Worm (Caenorhabditis elegans): ENCODE results near the gene F49E12.10.
A peak's percentile ranks its signal among the peaks of the same experiment; 100 is the strongest.

F49E12.10 gene

DNA sequence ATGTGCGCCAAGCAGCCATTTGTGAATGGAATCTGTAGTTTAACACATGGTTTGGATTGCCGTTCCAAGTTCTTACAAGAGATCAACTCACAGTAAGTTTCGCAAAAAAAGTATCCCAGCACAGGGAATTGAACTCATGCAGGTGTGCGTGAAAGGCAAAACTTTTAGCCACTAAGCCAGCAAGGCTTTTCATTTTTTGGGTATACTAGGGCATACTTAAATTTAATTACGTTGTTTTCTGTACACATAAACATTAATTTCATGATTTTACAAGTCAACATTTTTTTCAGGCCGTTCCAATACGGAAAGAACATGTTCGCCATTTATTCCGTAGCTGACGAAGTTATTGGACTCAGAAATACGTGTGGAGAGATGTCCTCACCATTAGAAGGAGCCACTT lies 50.7 kb downstream of the F49E12.10 start (continued):
- TF ChIP-seq php-3 (GFP tag; IDR thresholded peaks at IDR 0.05), result peak; percentile 77
- TF ChIP-seq ceh-20 (GFP tag; IDR thresholded peaks at IDR 0.05), result peak; percentile 71; the same call in 1 of the 2 replicates
- TF ChIP-seq lir-3 (tag; optimal IDR thresholded peaks at IDR 0.05), result peak; percentile 85
- TF ChIP-seq nhr-42 (GFP tag; IDR thresholded peaks at IDR 0.05), result peak; percentile 82; the same call in 1 of the 2 replicates
- TF ChIP-seq ZK546.5 (tag; optimal IDR thresholded peaks at IDR 0.05), result no peak
- 0 out of 2 replicates have a peak, but pooled peaks have one; percentile 66 for TF ChIP-seq nhr-41 (GFP tag; IDR thresholded peaks at IDR 0.05)
- no peak for TF ChIP-seq aly-2 (tag; optimal IDR thresholded peaks at IDR 0.05)
- TF ChIP-seq tra-1 (GFP tag; IDR thresholded peaks at IDR 0.05), result peak; percentile 79
- peak; percentile 75 for TF ChIP-seq lin-1 (GFP tag; IDR thresholded peaks at IDR 0.05)
- TF ChIP-seq gei-8 (GFP tag; optimal IDR thresholded peaks at IDR 0.05), result peak; percentile 78
- TF ChIP-seq lin-13 (GFP tag; optimal IDR thresholded peaks at IDR 0.05), result no peak
- peak; percentile 88 for TF ChIP-seq D1046.2 (GFP tag; IDR thresholded peaks at IDR 0.05)
- TF ChIP-seq aha-1 (tag), result peak; percentile 87
- peak; percentile 50 for TF ChIP-seq hmg-1.1 (GFP tag; IDR thresholded peaks at IDR 0.05)
- TF ChIP-seq ZK337.2 (GFP tag; IDR thresholded peaks at IDR 0.05), result 0 out of 2 replicates have a peak, but pooled peaks have one; percentile 25
- TF ChIP-seq dmd-8 (GFP tag; IDR thresholded peaks at IDR 0.05), result peak; percentile 99
- peak; percentile 72 to 77; a peak in 3 of 4 replicates for TF ChIP-seq madf-5 (GFP tag; IDR thresholded peaks at IDR 0.05)
- TF ChIP-seq snpc-1.2 (GFP tag; IDR thresholded peaks at IDR 0.05), result peak; percentile 85
- TF ChIP-seq ceh-32 (tag; optimal IDR thresholded peaks at IDR 0.05; ENCODE audit: poor library complexity), result no peak
- TF ChIP-seq ama-1 (optimal IDR thresholded peaks at IDR 0.05), result peak; percentile 42
- TF ChIP-seq dmd-9 (GFP tag; IDR thresholded peaks at IDR 0.05), result peak; percentile 72
- no peak for TF ChIP-seq dpl-1 (GFP tag; optimal IDR thresholded peaks at IDR 0.05)
- TF ChIP-seq lim-7 (GFP tag; IDR thresholded peaks at IDR 0.05), result peak; percentile 96
- TF ChIP-seq attf-4 (tag; optimal IDR thresholded peaks at IDR 0.05), result no peak
- TF ChIP-seq lin-39 (tag; optimal IDR thresholded peaks at IDR 0.05), result no peak
- TF ChIP-seq Y75B8A.6 (GFP tag; IDR thresholded peaks at IDR 0.05), result peak; percentile 82; the same call in 1 of the 2 replicates
- TF ChIP-seq Y105C5A.15 (GFP tag; IDR thresholded peaks at IDR 0.05), result 0 out of 2 replicates have a peak, but pooled peaks have one; percentile 48
- TF ChIP-seq hlh-30 (tag; optimal IDR thresholded peaks at IDR 0.05; ENCODE audit: insufficient read depth), result no peak
- TF ChIP-seq vab-7 (GFP tag; IDR thresholded peaks at IDR 0.05), result peak; percentile 73; the same call in 1 of the 2 replicates
- no peak for TF ChIP-seq madf-9 (GFP tag; conservative IDR thresholded peaks at IDR 0.05)
- TF ChIP-seq mes-2 (tag; optimal IDR thresholded peaks at IDR 0.05; ENCODE audit: poor library complexity, severe bottlenecking), result peak; percentile 79
- no peak for TF ChIP-seq mep-1 (tag; optimal IDR thresholded peaks at IDR 0.05)
- peak; percentile 85 for TF ChIP-seq lin-38 (GFP tag; IDR thresholded peaks at IDR 0.05)
- TF ChIP-seq nhr-237 (tag; optimal IDR thresholded peaks at IDR 0.05), result no peak
- TF ChIP-seq daf-16 (GFP tag; optimal IDR thresholded peaks at IDR 0.05), result peak; percentile 37 to 88
- no peak for TF ChIP-seq daf-16 (tag; optimal IDR thresholded peaks at IDR 0.05)
- no peak for TF ChIP-seq ceh-44 (GFP tag; IDR thresholded peaks at IDR 0.05)
- no peak for TF ChIP-seq skn-1 (tag; optimal IDR thresholded peaks at IDR 0.05)
- no peak for TF ChIP-seq ceh-28 (tag; optimal IDR thresholded peaks at IDR 0.05)
- TF ChIP-seq nhr-11 (tag; optimal IDR thresholded peaks at IDR 0.05), result no peak
- no peak for TF ChIP-seq sdz-12 (GFP tag; optimal IDR thresholded peaks at IDR 0.05)
- peak; percentile 20; the same call in 1 of the 2 replicates for TF ChIP-seq dmd-6 (GFP tag; IDR thresholded peaks at IDR 0.05)
- TF ChIP-seq daf-19 (GFP tag; conservative IDR thresholded peaks at IDR 0.05), result peak; percentile 86
- peak; percentile 31; the same call in 1 of the 2 replicates for TF ChIP-seq saeg-2 (GFP tag; IDR thresholded peaks at IDR 0.05)
- peak; percentile 28 for TF ChIP-seq rbr-2 (tag; optimal IDR thresholded peaks at IDR 0.05)
- TF ChIP-seq nhr-10 (tag; optimal IDR thresholded peaks at IDR 0.05), result no peak
- TF ChIP-seq mxl-2 (GFP tag; conservative IDR thresholded peaks at IDR 0.05), result 0 out of 2 replicates have a peak, but pooled peaks have one; percentile 54
- TF ChIP-seq fkh-10 (GFP tag; optimal IDR thresholded peaks at IDR 0.05), result no peak
- peak; percentile 92 for TF ChIP-seq pha-4 (GFP tag; IDR thresholded peaks at IDR 0.05)
- TF ChIP-seq pha-4 (tag; optimal IDR thresholded peaks at IDR 0.05), result no peak
- peak; percentile 1 for TF ChIP-seq ztf-7 (tag; optimal IDR thresholded peaks at IDR 0.05)
- no peak for TF ChIP-seq snpc-4 (tag; optimal IDR thresholded peaks at IDR 0.05)
